Worm (Caenorhabditis elegans): ENCODE data around the gene R105.5.

The R105.5 gene

DNA sequence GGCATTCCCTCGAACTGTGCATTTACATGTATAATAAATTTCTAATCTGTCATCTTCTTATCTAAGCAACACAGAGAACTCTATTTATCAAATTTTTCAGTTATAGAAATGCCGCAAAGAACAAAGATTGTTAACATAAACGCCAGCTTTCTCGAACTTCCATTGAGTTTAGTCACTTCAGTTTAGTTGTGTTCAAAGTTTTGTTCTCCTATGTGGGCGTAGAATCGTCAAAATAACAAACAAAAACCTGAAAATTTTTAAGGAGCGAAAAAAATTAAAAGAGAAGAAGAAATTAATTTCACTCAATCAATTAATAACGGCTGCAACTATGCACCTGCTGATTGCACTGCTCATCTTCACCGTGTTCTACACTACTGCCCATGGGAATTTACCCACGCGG is at the start of gene R105.5:
TSS of gene R105.5 (plus strand) at position 301 of the 400 bp plus-strand sequence.
- TF ChIP-seq ces-1 (GFP tag; optimal IDR thresholded peaks at IDR 0.05): no peak
- TF ChIP-seq lin-38 (GFP tag; IDR thresholded peaks at IDR 0.05): no peak
- no peak for TF ChIP-seq ZK546.5 (tag; optimal IDR thresholded peaks at IDR 0.05)
- TF ChIP-seq fos-1 (tag; optimal IDR thresholded peaks at IDR 0.05): no peak
- TF ChIP-seq snpc-1.2 (GFP tag; IDR thresholded peaks at IDR 0.05): no peak
- TF ChIP-seq php-3 (GFP tag; IDR thresholded peaks at IDR 0.05): no peak
- no peak for TF ChIP-seq T20F7.1 (GFP tag; optimal IDR thresholded peaks at IDR 0.05)
- TF ChIP-seq hif-1 (tag; optimal IDR thresholded peaks at IDR 0.05): no peak
- TF ChIP-seq lin-39 (tag; optimal IDR thresholded peaks at IDR 0.05): no peak
- no peak for TF ChIP-seq aha-1 (tag)
- no peak for TF ChIP-seq zfp-2 (tag; optimal IDR thresholded peaks at IDR 0.05)
- no peak for TF ChIP-seq ztf-11 (tag; optimal IDR thresholded peaks at IDR 0.05)
- TF ChIP-seq dmd-9 (GFP tag; IDR thresholded peaks at IDR 0.05): no peak
- no peak for TF ChIP-seq lin-13 (GFP tag; optimal IDR thresholded peaks at IDR 0.05)

DNA sequence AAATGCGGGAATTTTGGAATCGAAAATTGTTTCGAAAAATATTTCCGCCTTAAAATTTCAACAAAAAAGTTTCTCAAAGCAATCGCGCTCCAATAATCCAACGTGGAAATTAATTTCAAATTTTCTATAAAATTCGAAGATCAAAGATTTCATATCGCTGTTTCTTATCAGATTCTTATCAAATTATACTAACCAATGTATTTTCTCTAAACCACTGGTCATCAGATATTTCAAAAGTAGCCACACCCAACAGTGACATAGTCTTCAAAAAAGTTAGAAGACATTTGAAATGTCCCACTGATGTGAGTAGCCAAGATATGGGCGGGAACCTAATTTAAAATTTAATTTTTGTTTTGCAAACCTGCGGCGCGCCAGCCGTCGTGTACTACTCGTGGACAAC is 48.6 kb upstream of the R105.5 start:
- no peak for TF ChIP-seq nhr-25 (tag; optimal IDR thresholded peaks at IDR 0.05; ENCODE audit: borderline replicate concordance, insufficient read depth)
- TF ChIP-seq sdz-12 (GFP tag; optimal IDR thresholded peaks at IDR 0.05): no peak
- no peak for TF ChIP-seq spr-3 (GFP tag; optimal IDR thresholded peaks at IDR 0.05)
- TF ChIP-seq dpl-1 (GFP tag; optimal IDR thresholded peaks at IDR 0.05): no peak
- no peak for TF ChIP-seq nhr-6 (tag; optimal IDR thresholded peaks at IDR 0.05)
- no peak for TF ChIP-seq nhr-11 (tag; optimal IDR thresholded peaks at IDR 0.05)
- no peak for TF ChIP-seq snpc-4 (tag; optimal IDR thresholded peaks at IDR 0.05)
- no peak for TF ChIP-seq F49E8.2 (tag; optimal IDR thresholded peaks at IDR 0.05; ENCODE audit: borderline replicate concordance)
- TF ChIP-seq dmd-6 (GFP tag; IDR thresholded peaks at IDR 0.05): no peak
- no peak for TF ChIP-seq lin-38 (GFP tag; IDR thresholded peaks at IDR 0.05)
- TF ChIP-seq unc-62 (GFP tag; optimal IDR thresholded peaks at IDR 0.05 in 1 of 2): no peak
- no peak for TF ChIP-seq unc-62 (tag; optimal IDR thresholded peaks at IDR 0.05)
- no peak for TF ChIP-seq cey-2 (tag; optimal IDR thresholded peaks at IDR 0.05; ENCODE audit: borderline replicate concordance, insufficient read depth)
- no peak for TF ChIP-seq D1046.2 (GFP tag; IDR thresholded peaks at IDR 0.05)
- TF ChIP-seq T26A8.4 (GFP tag; IDR thresholded peaks at IDR 0.05): no peak
- no peak for TF ChIP-seq Y75B8A.6 (GFP tag; IDR thresholded peaks at IDR 0.05)
- no peak for TF ChIP-seq ceh-62 (tag; optimal IDR thresholded peaks at IDR 0.05)
- no peak for TF ChIP-seq lin-1 (GFP tag; IDR thresholded peaks at IDR 0.05)
- TF ChIP-seq ceh-32 (tag; optimal IDR thresholded peaks at IDR 0.05; ENCODE audit: poor library complexity): no peak

DNA sequence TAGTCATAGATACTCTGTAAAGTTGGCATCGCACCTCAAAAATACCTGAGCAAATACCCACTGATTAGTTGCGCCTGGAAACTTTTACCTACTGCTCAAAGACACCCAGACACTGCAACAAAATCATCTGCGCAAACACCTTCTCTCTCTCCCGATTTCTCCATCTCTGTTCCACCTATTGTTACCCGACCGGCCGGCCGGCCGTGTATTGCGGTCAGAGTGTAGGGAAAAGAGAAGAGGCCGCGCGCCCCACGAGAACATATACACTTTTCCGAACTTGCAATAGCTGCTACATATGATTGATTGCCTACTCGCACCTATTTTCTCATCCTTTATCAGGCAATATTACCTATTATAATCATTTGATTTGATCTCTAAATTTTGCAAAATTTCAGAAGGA is 47.7 kb upstream of the R105.5 start:
- TF ChIP-seq hlh-11 (tag; optimal IDR thresholded peaks at IDR 0.05): peak; percentile 20
- TF ChIP-seq dmd-8 (GFP tag; IDR thresholded peaks at IDR 0.05): no peak
- TF ChIP-seq aha-1 (tag): peak; percentile 13
- TF ChIP-seq skn-1 (tag; optimal IDR thresholded peaks at IDR 0.05): no peak
- peak; percentile 1 for TF ChIP-seq nhr-28 (tag; optimal IDR thresholded peaks at IDR 0.05)
- TF ChIP-seq mxl-3 (GFP tag; optimal IDR thresholded peaks at IDR 0.05): peak; percentile 9
- peak; percentile 6 for TF ChIP-seq rbr-2 (tag; optimal IDR thresholded peaks at IDR 0.05)

DNA sequence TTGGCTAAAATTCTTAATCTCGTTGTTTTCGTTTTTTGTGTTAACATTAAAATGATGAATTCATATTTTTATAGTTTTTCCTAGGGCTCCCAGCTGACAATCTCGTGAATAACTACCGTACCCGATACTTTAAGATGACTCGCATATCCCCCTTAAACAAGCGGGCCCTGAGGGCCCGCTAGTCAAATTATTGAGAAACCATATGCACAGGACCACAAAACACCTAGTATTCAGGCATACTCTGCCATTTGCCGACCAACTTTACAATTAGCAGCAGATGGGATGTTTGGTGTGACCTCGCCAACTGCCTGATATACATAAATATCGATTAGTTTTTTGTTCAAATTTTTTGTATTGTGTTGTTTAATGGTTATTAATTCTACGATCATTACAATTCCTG is 39.3 kb upstream of the R105.5 start, which contains the start of gene F19C7.3:
TSS of gene F19C7.3 (plus strand) at position 301 of the 400 bp plus-strand sequence.
- TF ChIP-seq lin-39 (tag; optimal IDR thresholded peaks at IDR 0.05): no peak
- no peak for TF ChIP-seq ztf-7 (tag; optimal IDR thresholded peaks at IDR 0.05)
- no peak for TF ChIP-seq gei-8 (GFP tag; optimal IDR thresholded peaks at IDR 0.05)
- no peak for TF ChIP-seq ZK337.2 (GFP tag; IDR thresholded peaks at IDR 0.05)
- no peak for TF ChIP-seq nhr-6 (tag; optimal IDR thresholded peaks at IDR 0.05)
- TF ChIP-seq dve-1 (tag; optimal IDR thresholded peaks at IDR 0.05; ENCODE audit: insufficient read depth): no peak
- TF ChIP-seq ctbp-1 (GFP tag; IDR thresholded peaks at IDR 0.05): no peak
- TF ChIP-seq nhr-42 (GFP tag; IDR thresholded peaks at IDR 0.05): no peak
- no peak for TF ChIP-seq nhr-10 (tag; optimal IDR thresholded peaks at IDR 0.05)
- TF ChIP-seq lin-15B (tag; optimal IDR thresholded peaks at IDR 0.05): no peak
- no peak for TF ChIP-seq sdz-12 (GFP tag; optimal IDR thresholded peaks at IDR 0.05)
- TF ChIP-seq F49E8.2 (tag; optimal IDR thresholded peaks at IDR 0.05; ENCODE audit: borderline replicate concordance): no peak
- no peak for TF ChIP-seq F37D6.2 (tag; optimal IDR thresholded peaks at IDR 0.05)
- no peak for TF ChIP-seq egl-27 (tag; optimal IDR thresholded peaks at IDR 0.05)
- no peak for TF ChIP-seq spr-1 (tag; optimal IDR thresholded peaks at IDR 0.05)

Data from whole organism, L4 larva.